Fruit fly (Drosophila melanogaster): ENCODE results near the gene Doc3.

The Doc3 gene

dm6 chr3L:9025680-9026079 lies 20.7 kb downstream of the Doc3 start (continued):
- peak; percentile 73 for TF ChIP-seq Antp (GFP tag; optimal IDR thresholded peaks at IDR 0.05)
- no peak for TF ChIP-seq D (optimal IDR thresholded peaks at IDR 0.05)
- peak; percentile 78 for TF ChIP-seq D (GFP tag; optimal IDR thresholded peaks at IDR 0.05)
- TF ChIP-seq Ada2b (GFP tag; IDR thresholded peaks at IDR 0.05): peak; percentile 94
- TF ChIP-seq wek (GFP tag; optimal IDR thresholded peaks at IDR 0.05): peak; percentile 15
- peak; percentile 80 for TF ChIP-seq CG8765 (GFP tag; IDR thresholded peaks at IDR 0.05)
- peak; percentile 51 for TF ChIP-seq CG4707 (GFP tag; optimal IDR thresholded peaks at IDR 0.05)
- TF ChIP-seq Chrac-16 (GFP tag; optimal IDR thresholded peaks at IDR 0.05): peak; percentile 78
- TF ChIP-seq bcd (GFP tag; optimal IDR thresholded peaks at IDR 0.05): peak; percentile 74
- peak; percentile 63 for TF ChIP-seq maf-S (GFP tag; optimal IDR thresholded peaks at IDR 0.05)
- peak; percentile 67; the same call in 1 of the 2 replicates for TF ChIP-seq rib (GFP tag; IDR thresholded peaks at IDR 0.05)
- TF ChIP-seq gcm (GFP tag; optimal IDR thresholded peaks at IDR 0.05): peak; percentile 73
- TF ChIP-seq jing (GFP tag; optimal IDR thresholded peaks at IDR 0.05): peak; percentile 74
- TF ChIP-seq Ravus (GFP tag; IDR thresholded peaks at IDR 0.05): peak; percentile 76
- TF ChIP-seq lab (GFP tag; optimal IDR thresholded peaks at IDR 0.05): peak; percentile 83
- TF ChIP-seq pho (GFP tag; optimal IDR thresholded peaks at IDR 0.05): peak; percentile 63
- TF ChIP-seq nau (GFP tag; optimal IDR thresholded peaks at IDR 0.05): peak; percentile 70
- TF ChIP-seq h (optimal IDR thresholded peaks at IDR 0.05): no peak
- TF ChIP-seq zen (tag; optimal IDR thresholded peaks at IDR 0.05): peak; percentile 74
- peak; percentile 81 for TF ChIP-seq CG4820 (GFP tag; optimal IDR thresholded peaks at IDR 0.05)
- TF ChIP-seq Hey (tag; optimal IDR thresholded peaks at IDR 0.05): no peak
- TF ChIP-seq Spps (tag; optimal IDR thresholded peaks at IDR 0.05): peak; percentile 47
- TF ChIP-seq Hr3 (GFP tag; optimal IDR thresholded peaks at IDR 0.05): peak; percentile 81
- TF ChIP-seq insv (GFP tag; optimal IDR thresholded peaks at IDR 0.05): no peak
- peak; percentile 81 for TF ChIP-seq ssp (GFP tag; IDR thresholded peaks at IDR 0.05)
- TF ChIP-seq schlank (tag; optimal IDR thresholded peaks at IDR 0.05): no peak
- TF ChIP-seq CG1603 (tag; optimal IDR thresholded peaks at IDR 0.05): peak; percentile 76
- TF ChIP-seq CG2889 (GFP tag; IDR thresholded peaks at IDR 0.05): peak; percentile 77; the same call in 2 of the 3 replicates
- TF ChIP-seq peb (GFP tag; IDR thresholded peaks at IDR 0.05): peak; percentile 90
- peak in 1 of 2 experiments; percentile 63 for TF ChIP-seq Hr78 (GFP tag; optimal IDR thresholded peaks at IDR 0.05)
- TF ChIP-seq CG11093 (GFP tag; IDR thresholded peaks at IDR 0.05): peak; percentile 91
- TF ChIP-seq az2 (GFP tag; optimal IDR thresholded peaks at IDR 0.05): peak; percentile 79
- TF ChIP-seq dan (GFP tag; IDR thresholded peaks at IDR 0.05): peak; percentile 67
- TF ChIP-seq vvl (GFP tag; IDR thresholded peaks at IDR 0.05): peak; percentile 95
- peak; percentile 68 for TF ChIP-seq CG18476 (GFP tag; optimal IDR thresholded peaks at IDR 0.05)
- TF ChIP-seq Atf-2 (GFP tag; optimal IDR thresholded peaks at IDR 0.05): peak; percentile 77
- TF ChIP-seq B-H2 (GFP tag; optimal IDR thresholded peaks at IDR 0.05): no peak
- peak; percentile 72 for TF ChIP-seq ewg (GFP tag; optimal IDR thresholded peaks at IDR 0.05)
- peak; percentile 58 for TF ChIP-seq CG33557 (GFP tag; optimal IDR thresholded peaks at IDR 0.05)
- no peak for TF ChIP-seq Scr (GFP tag; IDR thresholded peaks at IDR 0.05; ENCODE audit: partially characterized antibody)
- peak; percentile 40 for TF ChIP-seq CG30020 (tag; optimal IDR thresholded peaks at IDR 0.05)
- TF ChIP-seq CG13624 (GFP tag; optimal IDR thresholded peaks at IDR 0.05): peak; percentile 79
- no peak for TF ChIP-seq Tbp (GFP tag; optimal IDR thresholded peaks at IDR 0.05)
- TF ChIP-seq CG7556 (GFP tag; optimal IDR thresholded peaks at IDR 0.05): peak; percentile 78
- TF ChIP-seq CG15269 (tag; optimal IDR thresholded peaks at IDR 0.05): peak; percentile 84
- peak; percentile 75 for TF ChIP-seq Optix (GFP tag; IDR thresholded peaks at IDR 0.05)
- TF ChIP-seq Dip3 (GFP tag; optimal IDR thresholded peaks at IDR 0.05): peak; percentile 69
- TF ChIP-seq CG32532 (GFP tag; IDR thresholded peaks at IDR 0.05): peak; percentile 90
- peak; percentile 60 for TF ChIP-seq NK7.1 (GFP tag; optimal IDR thresholded peaks at IDR 0.05)
- TF ChIP-seq CG4617 (GFP tag; optimal IDR thresholded peaks at IDR 0.05; ENCODE audit: borderline replicate concordance): peak; percentile 44
- TF ChIP-seq CG11723 (GFP tag; optimal IDR thresholded peaks at IDR 0.05): peak; percentile 50
- no peak for TF ChIP-seq CG17186 (GFP tag; optimal IDR thresholded peaks at IDR 0.05)

Data from whole organism, embryonic.